Fruit fly (Drosophila melanogaster): ENCODE measurements around the gene tal-1A.
A peak's percentile ranks its signal among the peaks of the same experiment; 100 is the strongest.

The tal-1A gene

DNA sequence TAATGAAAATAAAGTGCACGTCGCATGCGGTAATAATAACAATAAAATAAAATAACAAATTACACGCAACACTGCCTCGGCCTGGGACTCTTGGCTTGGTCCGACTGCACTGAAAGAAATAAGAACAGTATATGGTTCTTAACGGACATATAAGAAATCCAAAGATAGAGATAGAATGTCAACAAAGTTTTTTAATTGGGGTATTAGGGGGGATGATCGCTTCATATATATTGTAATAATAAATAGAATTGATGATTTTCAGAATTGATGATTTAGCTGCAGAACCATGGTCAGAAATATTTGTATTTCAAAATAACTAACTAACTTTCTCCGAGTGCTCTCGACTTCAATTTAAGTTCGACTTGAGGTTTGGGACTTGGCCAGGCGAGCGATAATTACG is 16.8 kb upstream of the tal-1A start (continued):
- TF ChIP-seq lz (GFP tag; optimal IDR thresholded peaks at IDR 0.05) (peak; percentile 78), Smox (GFP tag; optimal IDR thresholded peaks at IDR 0.05) (peak; percentile 83), net (GFP tag; optimal IDR thresholded peaks at IDR 0.05) (peak; percentile 45), fd59A (GFP tag; optimal IDR thresholded peaks at IDR 0.05) (no peak), Gug (GFP tag; IDR thresholded peaks at IDR 0.05) (peak; percentile 48), vri (GFP tag; optimal IDR thresholded peaks at IDR 0.05) (peak; percentile 11), CG6792 (GFP tag; optimal IDR thresholded peaks at IDR 0.05) (peak; percentile 81), CG10631 (GFP tag; optimal IDR thresholded peaks at IDR 0.05) (peak; percentile 60), CG10669 (GFP tag; optimal IDR thresholded peaks at IDR 0.05) (no peak), CG9139 (GFP tag; optimal IDR thresholded peaks at IDR 0.05) (no peak), pdm3 (GFP tag; optimal IDR thresholded peaks at IDR 0.05) (peak; percentile 65), CG34406 (GFP tag; optimal IDR thresholded peaks at IDR 0.05) (peak; percentile 75), CG8319 (GFP tag; optimal IDR thresholded peaks at IDR 0.05) (peak; percentile 47), dac (GFP tag; optimal IDR thresholded peaks at IDR 0.05) (peak; percentile 59), eg (GFP tag; IDR thresholded peaks at IDR 0.05) (peak; percentile 67), dsx (GFP tag; optimal IDR thresholded peaks at IDR 0.05; ENCODE audit: poor library complexity, severe bottlenecking) (no peak), Ets96B (tag; optimal IDR thresholded peaks at IDR 0.05) (no peak), spab (GFP tag; optimal IDR thresholded peaks at IDR 0.05) (no peak), Hr38 (GFP tag; optimal IDR thresholded peaks at IDR 0.05) (no peak), CG3032 (tag; optimal IDR thresholded peaks at IDR 0.05) (no peak), acj6 (GFP tag; optimal IDR thresholded peaks at IDR 0.05) (peak; percentile 79), CG8632 (GFP tag; optimal IDR thresholded peaks at IDR 0.05) (peak; percentile 69), Eip78C (GFP tag) (peak; percentile 92), Sox15 (GFP tag; optimal IDR thresholded peaks at IDR 0.05) (peak; percentile 37), Hr4 (GFP tag; optimal IDR thresholded peaks at IDR 0.05) (peak; percentile 72), Lpt (GFP tag; optimal IDR thresholded peaks at IDR 0.05) (peak; percentile 57), fkh (GFP tag; optimal IDR thresholded peaks at IDR 0.05) (no peak), CG11902 (GFP tag; optimal IDR thresholded peaks at IDR 0.05) (peak; percentile 35), Eip93F (GFP tag; optimal IDR thresholded peaks at IDR 0.05) (peak; percentile 59), achi (GFP tag; optimal IDR thresholded peaks at IDR 0.05) (peak; percentile 81), cyc (GFP tag; optimal IDR thresholded peaks at IDR 0.05) (peak; percentile 80), CG15336 (GFP tag; IDR thresholded peaks at IDR 0.05) (peak; percentile 78), CG1621 (tag; optimal IDR thresholded peaks at IDR 0.05) (no peak), CG16779 (tag; optimal IDR thresholded peaks at IDR 0.05) (peak; percentile 20), Ets21C (GFP tag; optimal IDR thresholded peaks at IDR 0.05) (peak; percentile 57), CG8119 (GFP tag; IDR thresholded peaks at IDR 0.05) (peak; percentile 75)

DNA sequence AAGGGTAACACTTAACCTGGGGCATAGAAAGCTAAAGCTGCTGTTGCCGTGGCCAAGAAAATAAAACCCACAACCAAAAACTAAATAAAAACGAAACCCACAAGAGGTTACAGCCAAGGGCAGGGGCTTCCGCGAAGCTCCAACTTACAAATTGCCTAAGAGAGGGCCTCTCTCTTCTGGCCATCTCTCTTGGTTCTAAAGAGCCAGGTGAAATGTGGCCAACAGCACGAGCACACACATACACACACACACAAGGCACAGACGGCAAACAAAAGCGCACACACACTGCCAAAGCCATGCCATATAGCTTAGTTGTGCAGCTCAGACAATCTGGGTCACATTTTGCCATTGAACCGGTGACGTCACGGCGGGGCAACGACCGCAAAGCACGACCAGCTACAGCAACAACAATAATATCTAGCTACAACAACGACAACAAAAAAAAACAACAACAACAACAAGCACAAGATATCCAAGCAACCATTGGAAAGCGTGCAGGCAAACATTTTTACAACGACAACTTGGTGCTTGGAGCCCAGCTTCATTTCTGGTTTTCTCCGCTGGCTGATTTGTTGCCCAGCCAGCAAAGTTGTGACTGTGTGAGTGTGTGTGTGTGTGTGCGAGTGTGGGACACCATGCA is 16.2 kb upstream of the tal-1A start:
- no peak for TF ChIP-seq CG8632 (GFP tag; optimal IDR thresholded peaks at IDR 0.05)
- no peak for TF ChIP-seq cyc (GFP tag; optimal IDR thresholded peaks at IDR 0.05)
- no peak for TF ChIP-seq Sox15 (GFP tag; optimal IDR thresholded peaks at IDR 0.05)
- TF ChIP-seq CG1621 (tag; optimal IDR thresholded peaks at IDR 0.05): no peak
- TF ChIP-seq dsx (GFP tag; optimal IDR thresholded peaks at IDR 0.05; ENCODE audit: poor library complexity, severe bottlenecking): no peak
- TF ChIP-seq Sox14 (GFP tag; optimal IDR thresholded peaks at IDR 0.05): no peak
- TF ChIP-seq CG11762 (GFP tag; optimal IDR thresholded peaks at IDR 0.05; ENCODE audit: insufficient read depth): no peak
- TF ChIP-seq fkh (GFP tag; optimal IDR thresholded peaks at IDR 0.05): peak; percentile 1
- TF ChIP-seq Ets21C (GFP tag; optimal IDR thresholded peaks at IDR 0.05): no peak
- no peak for TF ChIP-seq CG11902 (GFP tag; optimal IDR thresholded peaks at IDR 0.05)
- no peak for TF ChIP-seq OdsH (GFP tag; optimal IDR thresholded peaks at IDR 0.05)
- TF ChIP-seq fd85E (GFP tag; optimal IDR thresholded peaks at IDR 0.05): no peak
- TF ChIP-seq CG8119 (GFP tag; IDR thresholded peaks at IDR 0.05): no peak
- no peak for TF ChIP-seq CG15336 (GFP tag; IDR thresholded peaks at IDR 0.05)
- peak; percentile 6 for TF ChIP-seq Lpt (GFP tag; optimal IDR thresholded peaks at IDR 0.05)

Data from whole organism, prepupa.